Fruit fly (Drosophila melanogaster) whole organism, adult: Measurements from ENCODE around the gene grsm.

ENCODE experiments used
- CG11617 ChIP-seq: fragments of 200-800 bp; sonication (Bioruptor generic); optimal IDR thresholded peaks from 2 replicates; lab custom pipeline; 2017; ENCODE audit warnings: mild to moderate bottlenecking, missing biosample characterization, missing genetic modification reagents, missing genetic modification characterization
- CG14711 ChIP-seq: fragments of 200-800 bp; sonication (Bioruptor generic); optimal IDR thresholded peaks from 2 replicates; lab custom pipeline; 2018; ENCODE audit warnings: missing biosample characterization, mild to moderate bottlenecking, missing genetic modification characterization, moderate library complexity
- CG1620 ChIP-seq: fragments of 200-800 bp; sonication (Bioruptor generic); optimal IDR thresholded peaks from 2 replicates; lab custom pipeline; 2016; ENCODE audit warnings: missing biosample characterization, missing genetic modification characterization
- CG5204 ChIP-seq: fragments of 200-800 bp; sonication (Bioruptor generic); optimal IDR thresholded peaks from 2 replicates; lab custom pipeline; 2016; ENCODE audit warnings: missing biosample characterization, missing genetic modification characterization
- CG7045 ChIP-seq: fragments of 200-800 bp; sonication (Bioruptor generic); optimal IDR thresholded peaks from 2 replicates; lab custom pipeline; 2017; ENCODE audit warnings: missing biosample characterization, mild to moderate bottlenecking, missing genetic modification characterization
- CG7101 ChIP-seq: fragments of 200-800 bp; sonication (Bioruptor generic); optimal IDR thresholded peaks from 2 replicates; lab custom pipeline; 2018; ENCODE audit warnings: missing biosample characterization, mild to moderate bottlenecking, missing genetic modification characterization, moderate library complexity
- Clk ChIP-seq: fragments of 200-800 bp; sonication (Bioruptor generic); optimal IDR thresholded peaks from 2 replicates; lab custom pipeline; 2017; ENCODE audit warnings: missing biosample characterization, missing genetic modification characterization
- Crg-1 ChIP-seq: fragments of 200-800 bp; sonication (Bioruptor generic); optimal IDR thresholded peaks from 2 replicates; lab custom pipeline; 2016; ENCODE audit warnings: missing biosample characterization, missing genetic modification characterization
- Mnt ChIP-seq: fragments of 200-800 bp; sonication (Bioruptor generic); optimal IDR thresholded peaks from 2 replicates; lab custom pipeline; 2016; ENCODE audit warnings: missing biosample characterization, mild to moderate bottlenecking, missing genetic modification characterization
- bab1 ChIP-seq: fragments of 200-800 bp; sonication (Bioruptor generic); optimal IDR thresholded peaks from 3 replicates; lab custom pipeline; 2019; ENCODE audit warnings: missing biosample characterization, mild to moderate bottlenecking, missing genetic modification characterization, moderate library complexity
- cic ChIP-seq: fragments of 200-800 bp; sonication (Bioruptor generic); optimal IDR thresholded peaks from 2 replicates; lab custom pipeline; 2017; ENCODE audit warnings: missing biosample characterization, mild to moderate bottlenecking, missing genetic modification characterization, moderate library complexity
- cnc ChIP-seq, 2 experiments: fragments of >200 bp; optimal IDR thresholded peaks; 2 replicates each; lab custom pipeline; 2017
- pad ChIP-seq: fragments of 200-800 bp; sonication (Bioruptor generic); optimal IDR thresholded peaks from 3 replicates; lab custom pipeline; 2017; ENCODE audit warnings: missing biosample characterization, missing genetic modification characterization, mild to moderate bottlenecking, moderate library complexity, missing genetic modification reagents
- tj ChIP-seq: fragments of 200-800 bp; sonication (Bioruptor generic); optimal IDR thresholded peaks from 3 replicates; lab custom pipeline; 2017; ENCODE audit warnings: missing biosample characterization, mild to moderate bottlenecking, missing genetic modification characterization, moderate library complexity

The grsm gene

dm6 chr3R:12960227-12960626 is 7.3 kb downstream of the grsm start:
- TF ChIP-seq CG5204 (GFP tag; lab: Kevin White, UChicago) (no peak), CG14711 (no peak), Mnt (GFP tag; lab: Kevin White, UChicago) (no peak), CG11617 (GFP tag; lab: Kevin White, UChicago) (no peak), CG7101 (tag; lab: Kevin White, UChicago) (no peak)

- TF ChIP-seq CG5204 (GFP tag; lab: Kevin White, UChicago) (no peak), cic (GFP tag; lab: Kevin White, UChicago) (no peak), pad (GFP tag; lab: Kevin White, UChicago) (no peak), bab1 (no peak), CG14711 (no peak), Clk (GFP tag; lab: Kevin White, UChicago) (no peak), tj (GFP tag; lab: Kevin White, UChicago) (no peak), CG7101 (tag; lab: Kevin White, UChicago) (no peak), CG11617 (GFP tag; lab: Kevin White, UChicago) (no peak), Crg-1 (GFP tag; lab: Kevin White, UChicago) (no peak), cnc (optimal IDR thresholded peaks at IDR 0.05; lab: Kevin White, UChicago) (no peak), CG1620 (no peak), Mnt (GFP tag; lab: Kevin White, UChicago) (no peak)
Observed at dm6 chr3R:12957388-12957787, 10.1 kb downstream of the grsm start.

dm6 chr3R:12915811-12916210 is 51.7 kb downstream of the grsm start, which contains the start of gene beat-Vb:
TSS of gene beat-Vb (plus strand) at chr3R:12916056.
- no peak for TF ChIP-seq CG7045 (GFP tag; lab: Kevin White, UChicago)
- no peak for TF ChIP-seq pad (GFP tag; lab: Kevin White, UChicago)
- TF ChIP-seq cic (GFP tag; lab: Kevin White, UChicago) = no peak

dm6 chr3R:12911192-12911591 is 56.3 kb downstream of the grsm start, which contains the start of gene CG10909:
TSS of gene CG10909 (minus strand) at chr3R:12911292.
- TF ChIP-seq CG7045 (GFP tag; lab: Kevin White, UChicago) = no peak
- no peak for TF ChIP-seq CG14711
